Worm (Caenorhabditis elegans): ENCODE results near the gene T26C12.1.

Gene T26C12.1

DNA sequence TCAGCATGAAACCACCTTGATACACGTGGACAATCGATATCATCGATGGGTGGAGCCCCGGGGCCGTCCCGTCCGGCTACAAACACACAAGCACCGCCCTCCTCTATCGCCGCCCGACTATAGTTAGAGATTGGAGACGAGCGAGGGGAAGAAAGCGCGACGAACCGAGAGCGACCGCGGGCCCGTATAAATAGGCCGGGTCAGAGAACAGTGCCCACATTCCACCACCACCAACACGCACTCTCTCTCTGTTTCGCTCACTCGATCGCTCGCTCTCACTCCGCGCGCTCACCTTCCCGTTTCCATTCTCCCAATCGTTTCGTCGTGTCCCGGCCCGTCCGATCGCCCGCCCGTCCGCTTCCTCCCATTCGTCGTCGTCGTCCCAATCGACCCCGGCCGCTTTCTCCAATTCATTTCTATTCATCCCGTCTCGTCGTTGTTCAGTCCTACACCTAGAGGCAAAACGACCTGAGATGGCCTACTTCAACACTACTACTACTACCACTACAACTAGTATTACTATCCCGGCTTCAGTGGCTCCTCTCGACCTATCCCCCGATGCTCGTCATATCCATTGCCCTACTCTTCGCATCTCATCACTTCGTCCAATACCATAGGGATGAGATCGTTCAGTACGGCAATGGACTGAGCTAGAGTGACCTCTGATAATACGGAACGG is 25.9 kb upstream of the T26C12.1 start (continued):
- TF ChIP-seq zfh-2 (GFP tag; conservative IDR thresholded peaks at IDR 0.05) (peak; percentile 97), T07F8.4 (tag; optimal IDR thresholded peaks at IDR 0.05) (no peak), ama-1 (optimal IDR thresholded peaks at IDR 0.05) (peak; percentile 70), ama-1 (GFP tag; optimal IDR thresholded peaks at IDR 0.05) (no peak), somi-1 (GFP tag; optimal IDR thresholded peaks at IDR 0.05) (no peak), attf-5 (GFP tag; optimal IDR thresholded peaks at IDR 0.05) (peak; percentile 53), fkh-3 (tag; optimal IDR thresholded peaks at IDR 0.05) (no peak), lin-54 (GFP tag; optimal IDR thresholded peaks at IDR 0.05) (no peak), T26A5.8 (tag; optimal IDR thresholded peaks at IDR 0.05) (no peak), aptf-3 (GFP tag; IDR thresholded peaks at IDR 0.05) (no peak), ztf-25 (GFP tag; IDR thresholded peaks at IDR 0.05) (no peak), mxl-1 (tag; optimal IDR thresholded peaks at IDR 0.05) (no peak), madf-3 (GFP tag; IDR thresholded peaks at IDR 0.05) (no peak), D2030.7 (GFP tag; IDR thresholded peaks at IDR 0.05) (no peak), ekl-4 (GFP tag; IDR thresholded peaks at IDR 0.05) (no peak), Y53G8AR.9 (GFP tag; conservative IDR thresholded peaks at IDR 0.05) (no peak), lir-1 (GFP tag; conservative IDR thresholded peaks at IDR 0.05) (no peak), sptf-2 (GFP tag; optimal IDR thresholded peaks at IDR 0.05) (no peak), rpc-1 (optimal IDR thresholded peaks at IDR 0.05) (no peak), rpc-1 (tag; optimal IDR thresholded peaks at IDR 0.05) (no peak), nhr-179 (tag; optimal IDR thresholded peaks at IDR 0.05) (no peak), bed-1 (GFP tag; IDR thresholded peaks at IDR 0.05) (no peak), unc-130 (GFP tag; optimal IDR thresholded peaks at IDR 0.05) (no peak), aptf-2 (GFP tag; conservative IDR thresholded peaks at IDR 0.05) (no peak), madf-10 (tag; optimal IDR thresholded peaks at IDR 0.05) (peak; percentile 19), attf-3 (GFP tag; conservative IDR thresholded peaks at IDR 0.05) (no peak), C06A6.2 (GFP tag; conservative IDR thresholded peaks at IDR 0.05) (no peak), bed-2 (GFP tag; IDR thresholded peaks at IDR 0.05) (no peak), egrh-3 (GFP tag; IDR thresholded peaks at IDR 0.05) (peak; percentile 86), ztf-18 (tag; optimal IDR thresholded peaks at IDR 0.05) (no peak), hlh-26 (GFP tag; conservative IDR thresholded peaks at IDR 0.05) (no peak), Y53F4B.3 (GFP tag; IDR thresholded peaks at IDR 0.05) (no peak), let-526 (GFP tag; IDR thresholded peaks at IDR 0.05) (no peak), ceh-100 (GFP tag; IDR thresholded peaks at IDR 0.05) (no peak)

ce11 chrIV:3233429-3233885 is 25.3 kb upstream of the T26C12.1 start:
- peak; percentile 83 for TF ChIP-seq zfh-2 (GFP tag; conservative IDR thresholded peaks at IDR 0.05)
- no peak for TF ChIP-seq cebp-2 (GFP tag; IDR thresholded peaks at IDR 0.05)
- TF ChIP-seq die-1 (tag; optimal IDR thresholded peaks at IDR 0.05), result no peak
- peak; percentile 5 for TF ChIP-seq somi-1 (GFP tag; optimal IDR thresholded peaks at IDR 0.05)
- TF ChIP-seq egrh-3 (GFP tag; IDR thresholded peaks at IDR 0.05), result peak; percentile 69
- TF ChIP-seq madf-3 (GFP tag; IDR thresholded peaks at IDR 0.05), result 0 out of 2 replicates have a peak, but pooled peaks have one; percentile 46
- TF ChIP-seq cebp-1 (GFP tag; IDR thresholded peaks at IDR 0.05), result no peak
- peak; percentile 45 for TF ChIP-seq cebp-1 (tag; optimal IDR thresholded peaks at IDR 0.05)
- TF ChIP-seq hlh-26 (GFP tag; conservative IDR thresholded peaks at IDR 0.05), result no peak
- TF ChIP-seq B0336.3 (GFP tag; IDR thresholded peaks at IDR 0.05), result no peak; the same call in 1 of the 2 replicates
- peak; percentile 5 for TF ChIP-seq ztf-26 (tag; optimal IDR thresholded peaks at IDR 0.05)
- TF ChIP-seq snpc-4 (GFP tag; optimal IDR thresholded peaks at IDR 0.05), result no peak
- peak in 1 of 4 experiments; percentile 5 for TF ChIP-seq snpc-4 (tag; optimal IDR thresholded peaks at IDR 0.05)
- peak; percentile 34 for TF ChIP-seq nhr-80 (tag; optimal IDR thresholded peaks at IDR 0.05)
- peak; percentile 40 for TF ChIP-seq ZK185.1 (tag; optimal IDR thresholded peaks at IDR 0.05; ENCODE audit: poor library complexity, severe bottlenecking)
- no peak for TF ChIP-seq egl-44 (GFP tag; IDR thresholded peaks at IDR 0.05)
- TF ChIP-seq D2030.7 (GFP tag; IDR thresholded peaks at IDR 0.05), result no peak
- TF ChIP-seq let-607 (tag; optimal IDR thresholded peaks at IDR 0.05), result peak in 1 of 2 experiments; percentile 35
- TF ChIP-seq sea-2 (GFP tag; IDR thresholded peaks at IDR 0.05), result no peak
- peak; percentile 28 for TF ChIP-seq madf-10 (tag; optimal IDR thresholded peaks at IDR 0.05)
- peak; percentile 39; the same call in 1 of the 2 replicates for TF ChIP-seq mcd-1 (GFP tag; IDR thresholded peaks at IDR 0.05)
